Worm (Caenorhabditis elegans) whole organism, L4 larva: ENCODE results near the gene prx-10.

Source experiments
- F44E2.7 ChIP-seq: fragments of 200-800 bp; sonication (Bioruptor generic); IDR thresholded peaks from 2 replicates; pipeline ENCODE4 v2.1.2; 2022; ENCODE audit warnings: missing genetic modification characterization, missing compliant biosample characterization
- F49E8.2 ChIP-seq: sonication (generic microtip); optimal IDR thresholded peaks from 2 replicates; lab custom pipeline; 2016; ENCODE audit warnings: missing compliant biosample characterization, mild to moderate bottlenecking, missing genetic modification characterization, borderline replicate concordance
- T26A8.4 ChIP-seq: fragments of 200-800 bp; sonication (Bioruptor generic); IDR thresholded peaks from 2 replicates; pipeline ENCODE4 v1.3.6; 2022; ENCODE audit warnings: missing genetic modification characterization, missing compliant biosample characterization
- Y5F2A.4 ChIP-seq: fragments of 200-800 bp; sonication (Bioruptor generic); optimal IDR thresholded peaks from 2 replicates; lab custom pipeline; 2018; ENCODE audit warnings: mild to moderate bottlenecking, missing genetic modification characterization, missing compliant biosample characterization
- ZK337.2 ChIP-seq: fragments of 200-800 bp; sonication (Bioruptor generic); IDR thresholded peaks from 2 replicates; pipeline ENCODE4 v1.3.6; 2022; ENCODE audit warnings: missing genetic modification reagents, missing genetic modification characterization, missing compliant biosample characterization
- ZK546.5 ChIP-seq, 2 experiments: sonication (generic microtip); optimal IDR thresholded peaks; 2 replicates each; lab custom pipeline; 2017; ENCODE audit warnings: missing biosample characterization in 2 of 2, missing genetic modification characterization in 2 of 2
- ama-1 ChIP-seq: fragments of 150-350 bp; optimal IDR thresholded peaks from 2 replicates; lab custom pipeline; 2014; ENCODE audit warnings: inconsistent platforms, mixed read lengths
- arid-1 ChIP-seq: fragments of 200-800 bp; sonication (Bioruptor generic); conservative IDR thresholded peaks from 2 replicates; pipeline ENCODE4 v1.3.6; 2022; ENCODE audit warnings: missing genetic modification reagents, missing genetic modification characterization, missing compliant biosample characterization
- ceh-20 ChIP-seq: fragments of 200-800 bp; sonication (Bioruptor generic); IDR thresholded peaks from 2 replicates; pipeline ENCODE4 v1.3.6; 2022; ENCODE audit warnings: missing genetic modification reagents, missing genetic modification characterization, missing compliant biosample characterization
- ceh-32 ChIP-seq: sonication (generic microtip); optimal IDR thresholded peaks from 2 replicates; lab custom pipeline; 2016; ENCODE audit warnings: mild to moderate bottlenecking, missing genetic modification characterization, missing compliant biosample characterization; ENCODE audit not compliant: poor library complexity
- daf-16 ChIP-seq, 3 experiments: sonication (generic microtip); optimal IDR thresholded peaks; 2 replicates each; lab custom pipeline; 2016 to 2017; ENCODE audit warnings: missing genetic modification characterization in 3 of 3, missing genetic modification reagents in 3 of 3, mild to moderate bottlenecking in 2 of 3, missing compliant biosample characterization in 2 of 3, missing biosample characterization in 1 of 3, moderate library complexity in 1 of 3
- daf-19 ChIP-seq: fragments of 200-800 bp; sonication (Bioruptor generic); conservative IDR thresholded peaks from 2 replicates; pipeline ENCODE4 v1.3.6; 2022; ENCODE audit warnings: missing genetic modification characterization, missing compliant biosample characterization
- dmd-6 ChIP-seq: fragments of 200-800 bp; sonication (Bioruptor generic); IDR thresholded peaks from 2 replicates; pipeline ENCODE4 v1.3.6; 2022; ENCODE audit warnings: missing genetic modification reagents, missing genetic modification characterization, missing compliant biosample characterization
- dpl-1 ChIP-seq: fragments of 150-350 bp; optimal IDR thresholded peaks from 2 replicates; lab custom pipeline; 2014; ENCODE audit warnings: missing biosample characterization, missing genetic modification reagents, missing genetic modification characterization
- fkh-10 ChIP-seq: fragments of 150-350 bp; optimal IDR thresholded peaks from 2 replicates; lab custom pipeline; 2014; ENCODE audit warnings: missing biosample characterization, missing genetic modification reagents, missing genetic modification characterization
- fos-1 ChIP-seq: fragments of 150-350 bp; optimal IDR thresholded peaks from 2 replicates; lab custom pipeline; 2014; ENCODE audit warnings: missing biosample characterization, missing genetic modification characterization
- hlh-11 ChIP-seq: fragments of 200-800 bp; sonication (Bioruptor generic); optimal IDR thresholded peaks from 2 replicates; lab custom pipeline; 2018; ENCODE audit warnings: mild to moderate bottlenecking, missing genetic modification characterization, missing compliant biosample characterization
- jun-1 ChIP-seq: fragments of 150-350 bp; optimal IDR thresholded peaks from 2 replicates; lab custom pipeline; 2014; ENCODE audit warnings: missing biosample characterization, missing genetic modification reagents, missing genetic modification characterization
- lim-7 ChIP-seq: fragments of 200-800 bp; sonication (Bioruptor generic); IDR thresholded peaks from 2 replicates; pipeline ENCODE4 v1.3.6; 2022; ENCODE audit warnings: missing genetic modification characterization, missing compliant biosample characterization
- lsy-2 ChIP-seq, 2 experiments: fragments of 150-350 bp in 1 of 2; sonication (generic microtip) in 1 of 2; optimal IDR thresholded peaks; 2 replicates each; lab custom pipeline; 2014 to 2017; ENCODE audit warnings: missing biosample characterization in 2 of 2, missing genetic modification characterization in 2 of 2
- mdt-29 ChIP-seq: fragments of 200-800 bp; sonication (Bioruptor generic); IDR thresholded peaks from 2 replicates; pipeline ENCODE4 v1.3.6; 2022; ENCODE audit warnings: missing genetic modification reagents, missing genetic modification characterization, missing compliant biosample characterization
- mes-2 ChIP-seq: sonication (generic microtip); optimal IDR thresholded peaks from 2 replicates; lab custom pipeline; 2016; ENCODE audit warnings: missing genotype, mild to moderate bottlenecking, missing genetic modification characterization, missing compliant biosample characterization; ENCODE audit not compliant: poor library complexity, severe bottlenecking
- mxl-2 ChIP-seq: fragments of 200-800 bp; sonication (Bioruptor generic); conservative IDR thresholded peaks from 2 replicates; pipeline ENCODE4 v1.3.6; 2022; ENCODE audit warnings: missing genetic modification reagents, missing genetic modification characterization, missing compliant biosample characterization
- nhr-10 ChIP-seq: fragments of 150-350 bp; optimal IDR thresholded peaks from 2 replicates; lab custom pipeline; 2014; ENCODE audit warnings: missing biosample characterization, missing genetic modification characterization
- nhr-11 ChIP-seq: fragments of 150-350 bp; optimal IDR thresholded peaks from 2 replicates; lab custom pipeline; 2014; ENCODE audit warnings: missing biosample characterization, missing genetic modification characterization
- nhr-25 ChIP-seq: sonication (generic microtip); optimal IDR thresholded peaks from 2 replicates; lab custom pipeline; 2017; ENCODE audit warnings: missing genetic modification characterization, mild to moderate bottlenecking, missing compliant biosample characterization, antibody characterized with exemption, moderate library complexity, borderline replicate concordance; ENCODE audit not compliant: insufficient read depth
- nhr-28 ChIP-seq: fragments of 150-350 bp; optimal IDR thresholded peaks from 2 replicates; lab custom pipeline; 2014; ENCODE audit warnings: missing biosample characterization, missing genetic modification characterization
- nhr-48 ChIP-seq: sonication (generic microtip); optimal IDR thresholded peaks from 2 replicates; lab custom pipeline; 2016; ENCODE audit warnings: mild to moderate bottlenecking, missing genetic modification characterization, missing compliant biosample characterization
- nhr-6 ChIP-seq: fragments of 150-350 bp; optimal IDR thresholded peaks from 2 replicates; lab custom pipeline; 2014; ENCODE audit warnings: missing biosample characterization, missing genetic modification characterization
- nhr-77 ChIP-seq: fragments of 150-350 bp; optimal IDR thresholded peaks from 2 replicates; lab custom pipeline; 2014; ENCODE audit warnings: missing biosample characterization, missing genetic modification characterization
- pha-4 ChIP-seq, 2 experiments: fragments of 150-350 bp in 1 of 2; fragments of 200-800 bp in 1 of 2; sonication (Bioruptor generic) in 1 of 2; IDR thresholded peaks in 1 of 2; optimal IDR thresholded peaks in 1 of 2; 2 replicates each; pipeline versions ENCODE4 v1.3.6 to Lab custom; 2014 to 2022; ENCODE audit warnings: missing genetic modification characterization in 2 of 2, missing genetic modification reagents in 2 of 2, missing biosample characterization in 1 of 2, missing compliant biosample characterization in 1 of 2
- pqm-1 ChIP-seq: sonication (generic microtip); optimal IDR thresholded peaks from 2 replicates; lab custom pipeline; 2017; ENCODE audit warnings: missing biosample characterization, missing genetic modification characterization
- saeg-2 ChIP-seq: fragments of 200-800 bp; sonication (Bioruptor generic); IDR thresholded peaks from 2 replicates; pipeline ENCODE4 v1.3.6; 2022; ENCODE audit warnings: missing genetic modification reagents, missing genetic modification characterization, missing compliant biosample characterization
- snpc-1.2 ChIP-seq: fragments of 200-800 bp; sonication (Bioruptor generic); IDR thresholded peaks from 2 replicates; pipeline ENCODE4 v1.3.6; 2022; ENCODE audit warnings: missing genetic modification reagents, missing genetic modification characterization, missing compliant biosample characterization
- unc-130 ChIP-seq: sonication (generic microtip); optimal IDR thresholded peaks from 2 replicates; lab custom pipeline; 2016; ENCODE audit warnings: missing genetic modification reagents, missing genetic modification characterization, missing compliant biosample characterization
- vab-7 ChIP-seq: fragments of 200-800 bp; sonication (Bioruptor generic); IDR thresholded peaks from 2 replicates; pipeline ENCODE4 v1.3.6; 2022; ENCODE audit warnings: missing genetic modification reagents, missing genetic modification characterization, missing compliant biosample characterization
- zfp-3 ChIP-seq: fragments of 200-800 bp; sonication (Bioruptor generic); conservative IDR thresholded peaks from 2 replicates; pipeline ENCODE4 v1.3.6; 2022; ENCODE audit warnings: missing genetic modification reagents, missing genetic modification characterization, missing compliant biosample characterization
- zip-2 ChIP-seq: fragments of 150-350 bp; optimal IDR thresholded peaks from 2 replicates; lab custom pipeline; 2014; ENCODE audit warnings: missing biosample characterization, missing genetic modification characterization
- ztf-11 ChIP-seq: fragments of 150-350 bp; optimal IDR thresholded peaks from 2 replicates; lab custom pipeline; 2014; ENCODE audit warnings: missing biosample characterization, missing genetic modification characterization

The prx-10 gene

ce11 chrIII:5217511-5217910 lies 18.7 kb upstream of the prx-10 start, which contains the start of gene cutl-19 (continued):
- TF ChIP-seq Y5F2A.4 (GFP tag; lab: Kevin White, UChicago), result no peak
- no peak for TF ChIP-seq F49E8.2 (tag; lab: Kevin White, UChicago)
- TF ChIP-seq fos-1, result no peak
- no peak for TF ChIP-seq daf-19 (GFP tag; lab: Robert Waterston, UW)

DNA sequence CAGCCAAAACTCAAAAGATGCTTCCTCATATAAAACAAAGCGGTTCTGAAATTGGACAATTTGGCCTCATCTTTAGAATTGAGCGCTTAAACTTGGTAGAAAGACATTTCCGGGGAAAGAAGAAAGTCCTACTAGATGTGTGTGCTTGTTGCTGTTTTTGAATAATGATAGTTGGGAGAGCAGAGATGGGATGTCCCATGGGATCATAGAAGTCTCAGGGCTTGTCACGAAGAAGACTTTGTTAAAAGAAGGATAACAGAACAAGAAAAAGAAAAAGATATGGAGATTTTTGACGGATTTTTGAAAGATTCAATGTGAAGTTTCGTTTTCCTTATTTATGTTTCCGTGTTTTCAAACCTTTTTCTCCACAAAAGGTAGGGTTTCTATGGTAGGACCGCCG lies 17.5 kb upstream of the prx-10 start, which contains the start of gene ZC155.2:
Gene ZC155.2, plus strand, starts transcription at position 301 of the 400 bp plus-strand sequence.
- TF ChIP-seq F49E8.2 (tag; lab: Kevin White, UChicago) (no peak), ZK337.2 (GFP tag; lab: Robert Waterston, UW) (no peak), ceh-20 (no peak)

- TF ChIP-seq lim-7 (GFP tag; lab: Robert Waterston, UW) (no peak), daf-16 (GFP tag; optimal IDR thresholded peaks at IDR 0.05; lab: Kevin White, UChicago) (no peak), daf-16 (tag; optimal IDR thresholded peaks at IDR 0.05; lab: Kevin White, UChicago) (peak; percentile 83)
These were observed 14.4 kb upstream of the prx-10 start for ce11 chrIII:5221820-5222219.

ce11 chrIII:5222777-5223176 lies 13.4 kb upstream of the prx-10 start:
- no peak for TF ChIP-seq snpc-1.2
- no peak for TF ChIP-seq daf-16 (GFP tag; optimal IDR thresholded peaks at IDR 0.05; lab: Kevin White, UChicago)
- peak; percentile 94 for TF ChIP-seq daf-16 (tag; optimal IDR thresholded peaks at IDR 0.05; lab: Kevin White, UChicago)
- no peak for TF ChIP-seq pha-4 (GFP tag; IDR thresholded peaks at IDR 0.05; lab: Robert Waterston, UW)
- TF ChIP-seq pha-4 (tag; optimal IDR thresholded peaks at IDR 0.05; lab: Kevin White, UChicago), result peak; percentile 72
- peak; percentile 35 for TF ChIP-seq nhr-28 (tag; lab: Kevin White, UChicago)
- no peak for TF ChIP-seq zfp-3 (GFP tag; lab: Robert Waterston, UW)

ce11 chrIII:5224908-5225307 lies 11.3 kb upstream of the prx-10 start:
- TF ChIP-seq saeg-2 (GFP tag; lab: Robert Waterston, UW) (no peak), nhr-25 (tag; lab: Kevin White, UChicago) (no peak), mdt-29 (no peak), nhr-77 (tag; lab: Kevin White, UChicago) (peak; percentile 23), jun-1 (no peak), nhr-11 (tag; lab: Kevin White, UChicago) (no peak), arid-1 (GFP tag; lab: Robert Waterston, UW) (no peak), snpc-1.2 (no peak), mes-2 (tag; lab: Kevin White, UChicago) (peak; percentile 21), nhr-28 (tag; lab: Kevin White, UChicago) (peak; percentile 52), unc-130 (no peak), lsy-2 (tag; optimal IDR thresholded peaks at IDR 0.05; lab: Kevin White, UChicago) (peak in 1 of 2 experiments; percentile 21), ama-1 (lab: Kevin White, UChicago) (peak; percentile 51), dpl-1 (peak; percentile 1), nhr-48 (tag; lab: Kevin White, UChicago) (no peak), ZK337.2 (GFP tag; lab: Robert Waterston, UW) (no peak), zip-2 (tag; lab: Kevin White, UChicago) (no peak), Y5F2A.4 (GFP tag; lab: Kevin White, UChicago) (no peak), hlh-11 (tag; lab: Kevin White, UChicago) (peak; percentile 36), ceh-20 (no peak), daf-16 (GFP tag; optimal IDR thresholded peaks at IDR 0.05; lab: Kevin White, UChicago) (no peak), daf-16 (tag; optimal IDR thresholded peaks at IDR 0.05; lab: Kevin White, UChicago) (peak; percentile 73), nhr-10 (tag; lab: Kevin White, UChicago) (no peak), mxl-2 (GFP tag; lab: Robert Waterston, UW) (no peak), T26A8.4 (GFP tag; lab: Robert Waterston, UW) (no peak; the same call in 1 of the 2 replicates), pqm-1 (peak; percentile 36), pha-4 (GFP tag; IDR thresholded peaks at IDR 0.05; lab: Robert Waterston, UW) (no peak), pha-4 (tag; optimal IDR thresholded peaks at IDR 0.05; lab: Kevin White, UChicago) (peak; percentile 44), F49E8.2 (tag; lab: Kevin White, UChicago) (no peak), ZK546.5 (tag; optimal IDR thresholded peaks at IDR 0.05; lab: Kevin White, UChicago) (no peak), fkh-10 (GFP tag; lab: Kevin White, UChicago) (no peak), vab-7 (no peak), dmd-6 (GFP tag; lab: Robert Waterston, UW) (no peak), nhr-6 (tag; lab: Kevin White, UChicago) (peak; percentile 54), ceh-32 (no peak), F44E2.7 (GFP tag; lab: Robert Waterston, UW) (no peak), daf-19 (GFP tag; lab: Robert Waterston, UW) (no peak), ztf-11 (tag; lab: Kevin White, UChicago) (no peak)
